Fruit fly (Drosophila melanogaster) whole organism, prepupa: Measurements from ENCODE around the gene CG4733.

Experiments used
- Blimp-1 ChIP-seq: fragments of 200-800 bp; sonication (Bioruptor generic); optimal IDR thresholded peaks from 3 replicates; lab custom pipeline; 2017; ENCODE audit warnings: missing biosample characterization, missing genetic modification characterization, mild to moderate bottlenecking, moderate library complexity, missing genetic modification reagents
- CG11902 ChIP-seq: fragments of 200-800 bp; sonication (Bioruptor generic); optimal IDR thresholded peaks from 3 replicates; lab custom pipeline; 2016; ENCODE audit warnings: missing biosample characterization, missing genetic modification characterization
- CG3032 ChIP-seq: fragments of 200-800 bp; optimal IDR thresholded peaks from 2 replicates; lab custom pipeline; 2019; ENCODE audit warnings: missing biosample characterization, mild to moderate bottlenecking, missing genetic modification characterization, moderate library complexity
- CG31627 ChIP-seq: fragments of 200-800 bp; sonication (Bioruptor generic); optimal IDR thresholded peaks from 3 replicates; lab custom pipeline; 2016; ENCODE audit warnings: missing biosample characterization, missing genetic modification characterization
- CG34406 ChIP-seq: fragments of 200-800 bp; sonication (Bioruptor generic); optimal IDR thresholded peaks from 3 replicates; lab custom pipeline; 2016; ENCODE audit warnings: missing biosample characterization, missing genetic modification characterization
- CG6163 ChIP-seq: fragments of 200-800 bp; sonication (Bioruptor generic); IDR thresholded peaks from 3 replicates; pipeline ENCODE4 v1.3.6; 2022; ENCODE audit warnings: missing biosample characterization, missing genetic modification characterization
- CG6792 ChIP-seq: fragments of 200-800 bp; sonication (Bioruptor generic); optimal IDR thresholded peaks from 3 replicates; lab custom pipeline; 2016; ENCODE audit warnings: missing biosample characterization, missing genetic modification characterization
- CG6808 ChIP-seq: fragments of 200-800 bp; sonication (Bioruptor generic); optimal IDR thresholded peaks from 3 replicates; lab custom pipeline; 2017; ENCODE audit warnings: missing biosample characterization, missing genetic modification characterization, mild to moderate bottlenecking, moderate library complexity, missing genetic modification reagents
- CG7368 ChIP-seq: fragments of 200-800 bp; sonication (Bioruptor generic); optimal IDR thresholded peaks from 3 replicates; lab custom pipeline; 2016; ENCODE audit warnings: missing biosample characterization, missing genetic modification characterization
- CG8119 ChIP-seq: fragments of 200-800 bp; sonication (Bioruptor generic); IDR thresholded peaks from 3 replicates; pipeline ENCODE4 v1.3.6; 2022; ENCODE audit warnings: missing biosample characterization, missing genetic modification characterization
- CG8319 ChIP-seq: fragments of 200-800 bp; sonication (Bioruptor generic); optimal IDR thresholded peaks from 3 replicates; lab custom pipeline; 2016; ENCODE audit warnings: missing biosample characterization, missing genetic modification characterization
- CG8632 ChIP-seq: fragments of 200-800 bp; sonication (Bioruptor generic); optimal IDR thresholded peaks from 3 replicates; lab custom pipeline; 2016; ENCODE audit warnings: missing biosample characterization, missing genetic modification characterization
- CG9139 ChIP-seq: fragments of 200-800 bp; sonication (Bioruptor generic); optimal IDR thresholded peaks from 3 replicates; lab custom pipeline; 2017; ENCODE audit warnings: missing biosample characterization, mild to moderate bottlenecking, missing genetic modification characterization
- Eip75B ChIP-seq: fragments of 200-800 bp; sonication (Bioruptor generic); optimal IDR thresholded peaks from 3 replicates; lab custom pipeline; 2016; ENCODE audit warnings: missing biosample characterization, missing genetic modification characterization
- Eip93F ChIP-seq: fragments of 200-800 bp; sonication (Bioruptor generic); optimal IDR thresholded peaks from 2 replicates; lab custom pipeline; 2016; ENCODE audit warnings: missing biosample characterization, mild to moderate bottlenecking, missing genetic modification characterization
- Ets96B ChIP-seq: fragments of 200-800 bp; optimal IDR thresholded peaks from 2 replicates; lab custom pipeline; 2019; ENCODE audit warnings: missing biosample characterization, mild to moderate bottlenecking, missing genetic modification characterization, moderate library complexity
- Gug ChIP-seq: fragments of 200-800 bp; sonication (Bioruptor generic); IDR thresholded peaks from 2 replicates; pipeline ENCODE4 v1.3.6; 2022; ENCODE audit warnings: missing biosample characterization, missing genetic modification characterization
- Hr38 ChIP-seq: sonication (Bioruptor generic); optimal IDR thresholded peaks from 2 replicates; lab custom pipeline; 2016; ENCODE audit warnings: missing biosample characterization, missing genetic modification characterization
- Lpt ChIP-seq: fragments of 200-800 bp; sonication (Bioruptor generic); optimal IDR thresholded peaks from 3 replicates; lab custom pipeline; 2016; ENCODE audit warnings: missing biosample characterization, missing genetic modification characterization
- Smox ChIP-seq: fragments of 200-800 bp; sonication (Bioruptor generic); optimal IDR thresholded peaks from 3 replicates; lab custom pipeline; 2016; ENCODE audit warnings: missing biosample characterization, missing genetic modification characterization
- Sox14 ChIP-seq: fragments of 200-800 bp; sonication (Bioruptor generic); optimal IDR thresholded peaks from 3 replicates; lab custom pipeline; 2016; ENCODE audit warnings: missing biosample characterization, missing genetic modification characterization
- Sox15 ChIP-seq: fragments of 200-800 bp; sonication (Bioruptor generic); optimal IDR thresholded peaks from 3 replicates; lab custom pipeline; 2016; ENCODE audit warnings: missing biosample characterization, missing genetic modification characterization
- achi ChIP-seq: fragments of 200-800 bp; sonication (Bioruptor generic); optimal IDR thresholded peaks from 3 replicates; lab custom pipeline; 2016; ENCODE audit warnings: missing biosample characterization, missing genetic modification characterization
- acj6 ChIP-seq: fragments of 200-800 bp; sonication (Bioruptor generic); optimal IDR thresholded peaks from 3 replicates; lab custom pipeline; 2016; ENCODE audit warnings: missing biosample characterization, missing genetic modification characterization
- cyc ChIP-seq: fragments of 200-800 bp; sonication (Bioruptor generic); optimal IDR thresholded peaks from 3 replicates; lab custom pipeline; 2016; ENCODE audit warnings: missing biosample characterization, missing genetic modification characterization
- dsx ChIP-seq: fragments of 200-800 bp; optimal IDR thresholded peaks from 3 replicates; lab custom pipeline; 2019; ENCODE audit warnings: missing biosample characterization, mild to moderate bottlenecking, missing genetic modification characterization, moderate library complexity; ENCODE audit not compliant: poor library complexity, severe bottlenecking
- eg ChIP-seq: fragments of 200-800 bp; sonication (Bioruptor generic); IDR thresholded peaks from 3 replicates; pipeline ENCODE4 v1.3.6; 2022; ENCODE audit warnings: missing biosample characterization, missing genetic modification characterization
- esn ChIP-seq: fragments of 200-800 bp; sonication (Bioruptor generic); optimal IDR thresholded peaks from 2 replicates; lab custom pipeline; 2016; ENCODE audit warnings: missing biosample characterization, mild to moderate bottlenecking, missing genetic modification characterization, moderate library complexity
- fd85E ChIP-seq: fragments of 200-800 bp; sonication (Bioruptor generic); optimal IDR thresholded peaks from 3 replicates; lab custom pipeline; 2016; ENCODE audit warnings: missing biosample characterization, missing genetic modification characterization
- fkh ChIP-seq: fragments of 200-800 bp; sonication (Bioruptor generic); optimal IDR thresholded peaks from 3 replicates; lab custom pipeline; 2017; ENCODE audit warnings: missing biosample characterization, mild to moderate bottlenecking, missing genetic modification characterization, moderate library complexity
- pdm3 ChIP-seq: fragments of 200-800 bp; sonication (Bioruptor generic); optimal IDR thresholded peaks from 3 replicates; lab custom pipeline; 2016; ENCODE audit warnings: missing biosample characterization, missing genetic modification characterization
- spab ChIP-seq: fragments of 200-800 bp; sonication (Bioruptor generic); optimal IDR thresholded peaks from 2 replicates; lab custom pipeline; 2017; ENCODE audit warnings: missing biosample characterization, mild to moderate bottlenecking, missing genetic modification characterization, missing genetic modification reagents
- topi ChIP-seq: fragments of 200-800 bp; sonication (Bioruptor generic); optimal IDR thresholded peaks from 3 replicates; lab custom pipeline; 2016; ENCODE audit warnings: missing biosample characterization, missing genetic modification characterization

Gene CG4733

dm6 chr3R:19925271-19925670, 34.8 kb downstream of the CG4733 start, which contains the start of gene CG4462:
CG4462 (minus strand) TSS chr3R:19925371.
- no peak for TF ChIP-seq cyc (GFP tag; lab: Kevin White, UChicago)
- no peak for TF ChIP-seq Blimp-1 (GFP tag; lab: Kevin White, UChicago)
- TF ChIP-seq CG31627, result no peak
- TF ChIP-seq fkh (GFP tag; lab: Kevin White, UChicago), result no peak
- no peak for TF ChIP-seq Hr38 (GFP tag; lab: Kevin White, UChicago)
- no peak for TF ChIP-seq Eip75B
- TF ChIP-seq CG8632 (GFP tag; lab: Kevin White, UChicago), result no peak
- TF ChIP-seq Lpt (GFP tag; lab: Kevin White, UChicago), result no peak
- TF ChIP-seq Ets96B (tag; lab: Kevin White, UChicago), result no peak
- no peak for TF ChIP-seq achi (GFP tag; lab: Kevin White, UChicago)
- no peak for TF ChIP-seq CG9139 (GFP tag; lab: Kevin White, UChicago)
- no peak for TF ChIP-seq CG6792 (GFP tag; lab: Kevin White, UChicago)
- no peak for TF ChIP-seq Sox15 (GFP tag; lab: Kevin White, UChicago)

- TF ChIP-seq Lpt (GFP tag; lab: Kevin White, UChicago) (no peak), spab (GFP tag; lab: Kevin White, UChicago) (no peak), CG11902 (no peak), CG6163 (no peak), dsx (GFP tag; lab: Kevin White, UChicago) (no peak), Sox14 (GFP tag; lab: Kevin White, UChicago) (no peak), fd85E (GFP tag; lab: Kevin White, UChicago) (no peak), topi (no peak), CG7368 (GFP tag; lab: Kevin White, UChicago) (no peak), fkh (GFP tag; lab: Kevin White, UChicago) (no peak), CG8319 (no peak), Eip75B (no peak), acj6 (GFP tag; lab: Kevin White, UChicago) (no peak), CG3032 (tag; lab: Kevin White, UChicago) (no peak), cyc (GFP tag; lab: Kevin White, UChicago) (no peak), Ets96B (tag; lab: Kevin White, UChicago) (no peak), CG6808 (GFP tag; lab: Kevin White, UChicago) (no peak), Sox15 (GFP tag; lab: Kevin White, UChicago) (no peak), CG34406 (GFP tag; lab: Kevin White, UChicago) (no peak), pdm3 (GFP tag; lab: Kevin White, UChicago) (no peak)
Observed at dm6 chr3R:19928544-19928943, 38.1 kb downstream of the CG4733 start, which contains the start of gene CG4459. CG4459 (minus strand) TSS chr3R:19928644.

- TF ChIP-seq Eip93F (GFP tag; lab: Kevin White, UChicago), result no peak
Observed at dm6 chr3R:19930913-19931706, 40.6 kb downstream of the CG4733 start.

DNA sequence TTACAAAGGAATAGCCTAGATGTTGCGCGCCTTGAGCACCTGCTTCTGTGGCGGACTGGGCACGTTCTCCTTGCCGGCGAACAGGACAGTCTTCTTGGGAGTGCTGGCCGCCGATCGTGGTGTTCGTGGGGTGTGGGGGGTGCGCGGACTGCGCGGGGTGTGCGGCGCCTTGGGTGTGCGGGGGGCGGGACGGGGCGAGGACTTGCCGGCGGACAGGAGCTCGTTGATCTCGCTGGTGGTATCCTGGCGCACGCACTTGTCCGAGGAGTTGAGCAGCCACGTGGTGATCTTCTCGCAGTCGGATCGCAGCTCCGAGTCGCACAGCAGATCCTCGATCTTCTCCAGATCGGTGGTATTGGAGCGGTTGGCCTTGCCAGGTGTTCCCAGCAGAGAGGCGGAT, 41.7 kb downstream of the CG4733 start:
- TF ChIP-seq Eip75B (no peak), CG3032 (tag; lab: Kevin White, UChicago) (no peak), CG34406 (GFP tag; lab: Kevin White, UChicago) (no peak), esn (GFP tag; lab: Kevin White, UChicago) (no peak), Smox (GFP tag; lab: Kevin White, UChicago) (no peak), CG8119 (GFP tag; lab: Robert Waterston, UW) (no peak), Blimp-1 (GFP tag; lab: Kevin White, UChicago) (no peak), eg (GFP tag; lab: Robert Waterston, UW) (no peak), CG8632 (GFP tag; lab: Kevin White, UChicago) (no peak), Gug (GFP tag; lab: Robert Waterston, UW) (no peak)
- TF ChIP-seq, all 60 proteins: peak for 0
